Fruit fly (Drosophila melanogaster) whole organism, embryonic: Measurements from ENCODE around the gene mask.
A peak's percentile ranks its signal among the peaks of the same experiment; 100 is the strongest.

Experiments used
- Atf-2 ChIP-seq: fragments of 200-800 bp; sonication (Bioruptor generic); optimal IDR thresholded peaks from 2 replicates; lab custom pipeline; 2016; ENCODE audit warnings: missing biosample characterization, missing genetic modification characterization
- Atf3 ChIP-seq: fragments of 200-800 bp; sonication (Bioruptor generic); optimal IDR thresholded peaks from 3 replicates; lab custom pipeline; 2016; ENCODE audit warnings: missing biosample characterization, missing genetic modification characterization
- B-H2 ChIP-seq: fragments of 200-800 bp; sonication (Bioruptor generic); optimal IDR thresholded peaks from 2 replicates; lab custom pipeline; 2018; ENCODE audit warnings: missing biosample characterization, mild to moderate bottlenecking, missing genetic modification characterization
- Bteb2 ChIP-seq: fragments of 200-800 bp; sonication (Bioruptor generic); optimal IDR thresholded peaks from 2 replicates; lab custom pipeline; 2016; ENCODE audit warnings: missing biosample characterization, missing genetic modification characterization
- C15 ChIP-seq: fragments of 200-800 bp; sonication (Bioruptor generic); IDR thresholded peaks from 3 replicates; pipeline ENCODE4 v1.3.6; 2022; ENCODE audit warnings: missing biosample characterization, missing genetic modification characterization
- CG10209 ChIP-seq: fragments of 200-800 bp; sonication (Bioruptor generic); optimal IDR thresholded peaks from 3 replicates; lab custom pipeline; 2017; ENCODE audit warnings: missing biosample characterization, mild to moderate bottlenecking, missing genetic modification characterization, missing genetic modification reagents
- CG1024 ChIP-seq: fragments of 200-800 bp; sonication (Bioruptor generic); IDR thresholded peaks from 2 replicates; pipeline ENCODE4 v1.3.6; 2022; ENCODE audit warnings: missing biosample characterization, missing genetic modification characterization
- CG10267 ChIP-seq: fragments of 200-800 bp; sonication (Bioruptor generic); optimal IDR thresholded peaks from 2 replicates; lab custom pipeline; 2018; ENCODE audit warnings: missing biosample characterization, mild to moderate bottlenecking, missing genetic modification characterization, moderate library complexity
- CG10979 ChIP-seq: fragments of 200-800 bp; sonication (Bioruptor generic); optimal IDR thresholded peaks from 2 replicates; lab custom pipeline; 2018; ENCODE audit warnings: missing biosample characterization, mild to moderate bottlenecking, missing genetic modification characterization, moderate library complexity
- CG13624 ChIP-seq: fragments of 200-800 bp; sonication (Bioruptor generic); optimal IDR thresholded peaks from 2 replicates; lab custom pipeline; 2016; ENCODE audit warnings: missing biosample characterization, missing genetic modification characterization
- CG15011 ChIP-seq: fragments of 200-800 bp; sonication (Bioruptor generic); optimal IDR thresholded peaks from 3 replicates; lab custom pipeline; 2018; ENCODE audit warnings: missing biosample characterization, mild to moderate bottlenecking, missing genetic modification characterization
- CG16863 ChIP-seq: fragments of 200-800 bp; sonication (Bioruptor generic); optimal IDR thresholded peaks from 3 replicates; lab custom pipeline; 2016; ENCODE audit warnings: missing biosample characterization, missing genetic modification characterization
- CG2202 ChIP-seq: fragments of 200-800 bp; sonication (Bioruptor generic); optimal IDR thresholded peaks from 2 replicates; lab custom pipeline; 2018; ENCODE audit warnings: missing biosample characterization, mild to moderate bottlenecking, missing genetic modification characterization
- CG30431 ChIP-seq: fragments of 200-800 bp; sonication (Bioruptor generic); optimal IDR thresholded peaks from 2 replicates; lab custom pipeline; 2017; ENCODE audit warnings: missing biosample characterization, missing genetic modification characterization
- CG32767 ChIP-seq: fragments of 200-800 bp; sonication (Bioruptor generic); IDR thresholded peaks from 2 replicates; pipeline ENCODE4 v1.3.6; 2022; ENCODE audit warnings: missing biosample characterization, missing genetic modification characterization
- CG3847 ChIP-seq: fragments of 200-800 bp; sonication (Bioruptor generic); IDR thresholded peaks from 2 replicates; pipeline ENCODE4 v1.3.6; 2022; ENCODE audit warnings: missing biosample characterization, missing genetic modification characterization
- CG4424 ChIP-seq: fragments of 200-800 bp; sonication (Bioruptor generic); optimal IDR thresholded peaks from 3 replicates; lab custom pipeline; 2016; ENCODE audit warnings: missing biosample characterization, missing genetic modification characterization
- CG6791 ChIP-seq: fragments of 200-800 bp; sonication (Bioruptor generic); IDR thresholded peaks from 3 replicates; pipeline ENCODE4 v1.3.6; 2022; ENCODE audit warnings: missing biosample characterization, missing genetic modification characterization; ENCODE audit not compliant: partially characterized antibody
- CG7357 ChIP-seq: fragments of 200-800 bp; sonication (Bioruptor generic); IDR thresholded peaks from 3 replicates; pipeline ENCODE4 v1.3.6; 2022; ENCODE audit warnings: missing biosample characterization, missing genetic modification characterization
- CG7372 ChIP-seq: fragments of 200-800 bp; sonication (Bioruptor generic); IDR thresholded peaks from 2 replicates; pipeline ENCODE4 v1.3.6; 2022; ENCODE audit warnings: missing biosample characterization, missing genetic modification characterization
- CG9437 ChIP-seq: fragments of 200-800 bp; sonication (Bioruptor generic); optimal IDR thresholded peaks from 2 replicates; lab custom pipeline; 2018; ENCODE audit warnings: missing biosample characterization, mild to moderate bottlenecking, missing genetic modification characterization
- Chrac-16 ChIP-seq: fragments of 200-800 bp; sonication (Bioruptor generic); optimal IDR thresholded peaks from 3 replicates; lab custom pipeline; 2016; ENCODE audit warnings: missing biosample characterization, missing genetic modification characterization
- Drgx ChIP-seq: fragments of 200-800 bp; sonication (Bioruptor generic); IDR thresholded peaks from 2 replicates; pipeline ENCODE4 v1.3.6; 2022; ENCODE audit warnings: missing biosample characterization, missing genetic modification characterization
- E2f1 ChIP-seq: fragments of 200-800 bp; sonication (Bioruptor generic); IDR thresholded peaks from 2 replicates; pipeline ENCODE4 v1.3.6; 2022; ENCODE audit warnings: missing biosample characterization, missing genetic modification characterization
- Ets65A ChIP-seq: fragments of 200-800 bp; sonication (Bioruptor generic); peaks from one replicate; lab custom pipeline; 2016; ENCODE audit warnings: missing biosample characterization, missing genetic modification characterization
- Lhr ChIP-seq: fragments of 200-800 bp; sonication (Bioruptor generic); optimal IDR thresholded peaks from 3 replicates; lab custom pipeline; 2017; ENCODE audit warnings: mild to moderate bottlenecking, missing biosample characterization, missing genetic modification reagents, missing genetic modification characterization
- Max ChIP-seq: fragments of 200-800 bp; sonication (Bioruptor generic); optimal IDR thresholded peaks from 2 replicates; lab custom pipeline; 2016; ENCODE audit warnings: missing biosample characterization, mild to moderate bottlenecking, missing genetic modification characterization
- NfI ChIP-seq: fragments of 200-800 bp; sonication (Bioruptor generic); optimal IDR thresholded peaks from 3 replicates; lab custom pipeline; 2018; ENCODE audit warnings: missing biosample characterization, mild to moderate bottlenecking, missing genetic modification characterization, moderate library complexity
- Ravus ChIP-seq: fragments of 200-800 bp; sonication (Bioruptor generic); IDR thresholded peaks from 2 replicates; pipeline ENCODE4 v1.3.6; 2022; ENCODE audit warnings: missing biosample characterization, missing genetic modification characterization
- Xbp1 ChIP-seq: fragments of 200-800 bp; sonication (Bioruptor generic); optimal IDR thresholded peaks from 3 replicates; lab custom pipeline; 2016; ENCODE audit warnings: missing biosample characterization, mild to moderate bottlenecking, missing genetic modification characterization
- ac ChIP-seq: fragments of 200-800 bp; sonication (Bioruptor generic); optimal IDR thresholded peaks from 3 replicates; lab custom pipeline; 2017; ENCODE audit warnings: missing biosample characterization, mild to moderate bottlenecking, missing genetic modification characterization
- al ChIP-seq: fragments of 200-800 bp; sonication (Bioruptor generic); IDR thresholded peaks from 2 replicates; pipeline ENCODE4 v1.3.6; 2022; ENCODE audit warnings: missing biosample characterization, missing genetic modification characterization
- croc ChIP-seq: fragments of 200-800 bp; sonication (Bioruptor generic); conservative IDR thresholded peaks from 3 replicates; pipeline ENCODE4 v1.3.6; 2022; ENCODE audit warnings: missing biosample characterization, missing genetic modification characterization
- dan ChIP-seq: fragments of 200-800 bp; sonication (Bioruptor generic); IDR thresholded peaks from 2 replicates; pipeline ENCODE4 v1.3.6; 2022; ENCODE audit warnings: missing biosample characterization, missing genetic modification characterization
- esg ChIP-seq: fragments of 200-800 bp; sonication (Bioruptor generic); conservative IDR thresholded peaks from 2 replicates; pipeline ENCODE4 v1.3.6; 2022; ENCODE audit warnings: missing biosample characterization, missing genetic modification characterization
- ewg ChIP-seq: fragments of 200-800 bp; sonication (Bioruptor generic); optimal IDR thresholded peaks from 3 replicates; lab custom pipeline; 2017; ENCODE audit warnings: mild to moderate bottlenecking, missing biosample characterization, missing genetic modification reagents, missing genetic modification characterization
- gfzf ChIP-seq: fragments of 200-800 bp; sonication (Bioruptor generic); optimal IDR thresholded peaks from 2 replicates; lab custom pipeline; 2016; ENCODE audit warnings: missing biosample characterization, mild to moderate bottlenecking, missing genetic modification characterization, moderate library complexity
- inv ChIP-seq: fragments of 200-800 bp; sonication (Bioruptor generic); IDR thresholded peaks from 2 replicates; pipeline ENCODE4 v1.3.6; 2022; ENCODE audit warnings: missing biosample characterization, missing genetic modification characterization; ENCODE audit not compliant: partially characterized antibody
- lola ChIP-seq, 3 experiments: fragments of >200 bp in 2 of 3; fragments of 200-800 bp in 1 of 3; sonication (Bioruptor generic) in 1 of 3; optimal IDR thresholded peaks; 2 replicates each; lab custom pipeline; 2017 to 2019; ENCODE audit warnings: missing biosample characterization in 3 of 3, missing genetic modification characterization in 3 of 3, mild to moderate bottlenecking in 1 of 3, moderate library complexity in 1 of 3
- maf-S ChIP-seq: fragments of 200-800 bp; sonication (Bioruptor generic); optimal IDR thresholded peaks from 2 replicates; lab custom pipeline; 2016; ENCODE audit warnings: missing biosample characterization, missing genetic modification characterization
- mirr ChIP-seq: fragments of 200-800 bp; sonication (Bioruptor generic); optimal IDR thresholded peaks from 3 replicates; lab custom pipeline; 2018; ENCODE audit warnings: missing biosample characterization, mild to moderate bottlenecking, missing genetic modification characterization
- nerfin-1 ChIP-seq: fragments of 200-800 bp; sonication (Bioruptor generic); optimal IDR thresholded peaks from 3 replicates; lab custom pipeline; 2019; ENCODE audit warnings: missing biosample characterization, mild to moderate bottlenecking, missing genetic modification characterization, moderate library complexity
- odd ChIP-seq: fragments of 200-800 bp; sonication (Bioruptor generic); optimal IDR thresholded peaks from 2 replicates; lab custom pipeline; 2017; ENCODE audit warnings: missing biosample characterization, mild to moderate bottlenecking, missing genetic modification characterization
- pnt ChIP-seq: fragments of 200-800 bp; sonication (Bioruptor generic); optimal IDR thresholded peaks from 3 replicates; lab custom pipeline; 2016; ENCODE audit warnings: missing biosample characterization, missing genetic modification characterization
- pros ChIP-seq: fragments of 200-800 bp; sonication (Bioruptor generic); optimal IDR thresholded peaks from 3 replicates; lab custom pipeline; 2019; ENCODE audit warnings: missing biosample characterization, mild to moderate bottlenecking, missing genetic modification characterization, moderate library complexity
- pum ChIP-seq: fragments of 200-800 bp; sonication (Bioruptor generic); optimal IDR thresholded peaks from 2 replicates; lab custom pipeline; 2016; ENCODE audit warnings: missing biosample characterization, missing genetic modification characterization
- sd ChIP-seq: fragments of 200-800 bp; sonication (Bioruptor generic); optimal IDR thresholded peaks from 3 replicates; lab custom pipeline; 2018; ENCODE audit warnings: missing biosample characterization, mild to moderate bottlenecking, missing genetic modification characterization, moderate library complexity
- wek ChIP-seq: fragments of 200-800 bp; sonication (Bioruptor generic); optimal IDR thresholded peaks from 3 replicates; lab custom pipeline; 2018; ENCODE audit warnings: missing biosample characterization, mild to moderate bottlenecking, missing genetic modification characterization, moderate library complexity
- yki ChIP-seq: fragments of >200 bp; optimal IDR thresholded peaks from 3 replicates; lab custom pipeline; 2018

The mask gene

dm6 chr3R:24221334-24222302 lies 8.7 kb upstream of the mask start, which contains the start of gene twin (continued):
- TF ChIP-seq CG9437 (GFP tag; lab: Kevin White, UChicago) = peak; percentile 46
- no peak for TF ChIP-seq CG1024
- peak; percentile 44 for TF ChIP-seq CG16863 (GFP tag; lab: Kevin White, UChicago)
- peak; percentile 77 for TF ChIP-seq sd (tag; lab: Kevin White, UChicago)
- TF ChIP-seq CG3847 (GFP tag; lab: Robert Waterston, UW) = peak; percentile 57
- TF ChIP-seq gfzf (GFP tag; lab: Kevin White, UChicago) = peak; percentile 33
- peak; percentile 58 for TF ChIP-seq CG13624
- TF ChIP-seq CG15011 (GFP tag; lab: Kevin White, UChicago) = no peak
- TF ChIP-seq Max (GFP tag; lab: Kevin White, UChicago) = peak; percentile 47
- no peak for TF ChIP-seq dan (GFP tag; lab: Robert Waterston, UW)
- peak; percentile 58 for TF ChIP-seq NfI (GFP tag; lab: Kevin White, UChicago)
- peak; percentile 50 for TF ChIP-seq CG10267 (tag; lab: Kevin White, UChicago)
- no peak for TF ChIP-seq CG30431 (GFP tag; lab: Kevin White, UChicago)
- TF ChIP-seq CG10979 (tag; lab: Kevin White, UChicago) = peak; percentile 39
- TF ChIP-seq Drgx (GFP tag; lab: Robert Waterston, UW) = no peak
- no peak for TF ChIP-seq C15 (GFP tag; lab: Robert Waterston, UW)
- peak; percentile 60 for TF ChIP-seq maf-S (GFP tag; lab: Kevin White, UChicago)
- TF ChIP-seq CG32767 (GFP tag; lab: Robert Waterston, UW) = no peak
- peak; percentile 42 for TF ChIP-seq Bteb2 (GFP tag; lab: Kevin White, UChicago)
- TF ChIP-seq CG7372 (GFP tag; lab: Robert Waterston, UW) = 0 out of 2 replicates have a peak, but pooled peaks have one; percentile 25
- TF ChIP-seq odd (GFP tag; lab: Kevin White, UChicago) = no peak
- peak; percentile 11 for TF ChIP-seq CG10209 (GFP tag; lab: Kevin White, UChicago)
- no peak for TF ChIP-seq pros (GFP tag; lab: Kevin White, UChicago)
- TF ChIP-seq B-H2 (GFP tag; lab: Kevin White, UChicago) = peak; percentile 67
- TF ChIP-seq nerfin-1 = peak; percentile 31
- peak; percentile 68 for TF ChIP-seq CG6791 (GFP tag; lab: Robert Waterston, UW)
- TF ChIP-seq CG4424 (GFP tag; lab: Kevin White, UChicago) = peak; percentile 67
- TF ChIP-seq pum (GFP tag; lab: Kevin White, UChicago) = peak; percentile 70
- no peak for TF ChIP-seq ac
- TF ChIP-seq Ravus = no peak
- TF ChIP-seq ewg = peak; percentile 27
- no peak for TF ChIP-seq CG7357
- TF ChIP-seq Xbp1 (GFP tag; lab: Kevin White, UChicago) = peak; percentile 70
- TF ChIP-seq Lhr (GFP tag; lab: Kevin White, UChicago) = no peak
- TF ChIP-seq CG2202 (tag; lab: Kevin White, UChicago) = no peak
- TF ChIP-seq pnt (GFP tag; lab: Kevin White, UChicago) = peak; percentile 23
- TF ChIP-seq wek = no peak
- TF ChIP-seq lola (GFP tag; optimal IDR thresholded peaks at IDR 0.05; lab: Kevin White, UChicago) = peak in 1 of 3 experiments; percentile 52
- TF ChIP-seq E2f1 (GFP tag; lab: Robert Waterston, UW) = 0 out of 2 replicates have a peak, but pooled peaks have one; percentile 31
- TF ChIP-seq yki (lab: Kevin White, UChicago) = no peak
- no peak for TF ChIP-seq mirr
- TF ChIP-seq croc (GFP tag; lab: Robert Waterston, UW) = no peak
- peak; percentile 94 for TF ChIP-seq Ets65A (GFP tag; lab: Kevin White, UChicago)
- TF ChIP-seq esg = peak; percentile 61
- TF ChIP-seq Atf3 (GFP tag; lab: Kevin White, UChicago) = peak; percentile 30
- TF ChIP-seq inv (GFP tag; lab: Robert Waterston, UW) = peak; percentile 62
- TF ChIP-seq al (GFP tag; lab: Robert Waterston, UW) = peak; percentile 43
- TF ChIP-seq Atf-2 = peak; percentile 47
- peak; percentile 64 for TF ChIP-seq Chrac-16 (GFP tag; lab: Kevin White, UChicago)
